Worm (Caenorhabditis elegans) whole organism, midembryonic: ENCODE results near the gene fbxc-22.
"Not testable (repeated sequence)": the region's sequence is repeated elsewhere in the genome, so short reads cannot be mapped to it uniquely, and the experiment has no call there.

Source experiments
- T22C8.4 ChIP-seq: fragments of 200-800 bp; sonication (Bioruptor generic); IDR thresholded peaks from 2 replicates; pipeline ENCODE4 v1.3.6; 2022; ENCODE audit warnings: missing genetic modification characterization, missing compliant biosample characterization
- cog-1 ChIP-seq: sonication (generic microtip); optimal IDR thresholded peaks from 2 replicates; lab custom pipeline; 2016; ENCODE audit warnings: missing genetic modification characterization, missing compliant biosample characterization
- flt-1 ChIP-seq: fragments of 200-800 bp; sonication (Bioruptor generic); IDR thresholded peaks from 2 replicates; pipeline ENCODE4 v1.3.6; 2022; ENCODE audit warnings: missing genetic modification characterization, missing compliant biosample characterization
- klf-2 ChIP-seq: fragments of 200-800 bp; sonication (Bioruptor generic); conservative IDR thresholded peaks from 2 replicates; pipeline ENCODE4 v1.3.6; 2022; ENCODE audit warnings: missing genetic modification reagents, missing genetic modification characterization, missing compliant biosample characterization
- med-1 ChIP-seq: sonication (generic microtip); optimal IDR thresholded peaks from 2 replicates; lab custom pipeline; 2017; ENCODE audit warnings: missing genetic modification characterization, mild to moderate bottlenecking, missing compliant biosample characterization, antibody characterized with exemption, missing genetic modification reagents; ENCODE audit not compliant: insufficient read depth
- ref-1 ChIP-seq: fragments of 200-800 bp; sonication (Bioruptor generic); conservative IDR thresholded peaks from 2 replicates; pipeline ENCODE4 v1.3.6; 2022; ENCODE audit warnings: missing genetic modification reagents, missing genetic modification characterization, missing compliant biosample characterization
- tab-1 ChIP-seq: fragments of 200-800 bp; sonication (Bioruptor generic); IDR thresholded peaks from 2 replicates; pipeline ENCODE4 v1.3.6; 2022; ENCODE audit warnings: missing genetic modification characterization, missing compliant biosample characterization
- ztf-23 ChIP-seq: fragments of 200-800 bp; sonication (Bioruptor generic); IDR thresholded peaks from 2 replicates; pipeline ENCODE4 v1.3.6; 2022; ENCODE audit warnings: missing genetic modification reagents, missing genetic modification characterization, missing compliant biosample characterization
- ztf-29 ChIP-seq: fragments of 200-800 bp; sonication (Bioruptor generic); IDR thresholded peaks from 2 replicates; pipeline ENCODE4 v1.3.6; 2022; ENCODE audit warnings: missing genetic modification reagents, missing genetic modification characterization, missing compliant biosample characterization

The fbxc-22 gene

DNA sequence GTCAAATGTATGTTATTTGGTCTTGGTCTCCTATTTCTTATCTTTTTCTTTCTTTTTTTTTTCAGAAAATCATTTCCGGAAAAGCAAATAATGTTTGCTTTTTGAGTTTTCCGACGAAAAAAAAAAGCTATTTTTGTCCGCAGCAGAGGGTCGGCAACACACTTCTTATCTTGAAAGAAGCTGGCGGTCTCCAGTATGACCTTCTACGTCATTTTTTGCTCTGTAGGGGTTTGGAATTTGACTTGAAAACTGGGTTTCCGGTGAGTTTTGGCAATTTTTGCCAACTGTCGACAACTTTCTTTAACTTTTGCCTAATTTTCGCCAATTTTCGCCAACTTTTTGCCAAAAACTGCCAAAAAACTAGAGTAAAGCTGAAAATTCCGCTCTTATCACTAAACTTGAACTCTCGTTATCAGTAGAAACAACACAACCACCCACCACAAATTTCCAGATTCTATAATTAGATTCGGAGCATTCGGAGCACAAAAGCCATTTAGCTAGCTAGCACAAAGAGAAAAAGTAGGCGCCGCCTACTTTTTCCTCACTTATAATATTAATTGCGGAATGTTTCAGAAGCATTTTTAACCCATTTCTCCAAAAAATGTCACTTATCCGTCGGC lies 20.5 kb downstream of the fbxc-22 start, which contains the start of gene nhx-6:
nhx-6 (plus strand) TSS at position 570 of the 620 bp plus-strand sequence.
- TF ChIP-seq ztf-23 (no peak), med-1 (no peak), T22C8.4 (GFP tag; lab: Robert Waterston, UW) (no peak), flt-1 (GFP tag; lab: Robert Waterston, UW) (no peak)

DNA sequence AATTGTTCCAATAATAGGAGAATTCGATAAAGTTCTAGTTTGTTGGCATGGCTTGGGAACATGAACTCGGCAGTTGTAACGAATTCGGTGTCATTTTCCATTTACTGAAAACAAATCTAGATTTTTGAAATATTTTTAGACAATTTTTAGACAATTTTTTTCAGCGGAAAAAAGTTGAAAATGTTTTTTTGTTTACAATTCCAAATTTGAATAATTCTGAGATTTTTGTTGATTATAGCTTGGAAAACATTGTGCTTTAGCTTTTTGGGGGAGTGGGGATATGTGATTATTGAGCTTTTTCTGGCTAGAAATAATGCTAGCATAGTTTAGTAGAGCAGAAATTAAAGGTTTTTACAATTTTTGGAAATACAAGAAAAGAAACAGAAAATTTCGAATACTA lies 22.0 kb downstream of the fbxc-22 start, which contains the start of gene srw-97:
srw-97 (minus strand) TSS at position 101 of the 400 bp plus-strand sequence.
- TF ChIP-seq ztf-23 (no peak), cog-1 (no peak), ztf-29 (GFP tag; lab: Robert Waterston, UW) (no peak), T22C8.4 (GFP tag; lab: Robert Waterston, UW) (no peak), tab-1 (GFP tag; lab: Robert Waterston, UW) (no peak), klf-2 (no peak), flt-1 (GFP tag; lab: Robert Waterston, UW) (no peak)

DNA sequence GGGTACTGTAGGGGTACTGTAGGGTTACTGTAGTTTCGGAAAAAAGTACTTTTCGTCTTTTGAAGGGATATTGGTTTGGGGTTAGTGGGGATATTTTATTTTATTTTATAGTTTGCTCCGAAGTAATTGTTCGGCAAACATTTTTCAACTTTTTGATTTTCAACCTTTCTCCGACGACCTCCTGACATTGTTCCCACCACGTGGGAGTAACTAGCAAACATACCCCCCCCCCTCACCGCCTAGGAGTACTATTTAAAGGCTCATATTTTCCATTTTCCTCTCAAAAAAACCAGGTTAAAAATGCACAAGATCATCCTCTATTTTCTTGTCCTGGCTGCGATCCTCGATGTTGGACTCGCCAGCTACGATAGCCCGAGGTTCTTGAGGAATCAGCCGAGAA lies 24.9 kb downstream of the fbxc-22 start, which contains the start of gene srlf-29:
srlf-29 (plus strand) TSS at position 301 of the 400 bp plus-strand sequence.
- TF ChIP-seq cog-1, result no peak
- TF ChIP-seq T22C8.4 (GFP tag; lab: Robert Waterston, UW), result no peak
- no peak for TF ChIP-seq tab-1 (GFP tag; lab: Robert Waterston, UW)
- TF ChIP-seq med-1, result no peak
- TF ChIP-seq flt-1 (GFP tag; lab: Robert Waterston, UW), result no peak
- TF ChIP-seq ztf-23, result no peak

- TF ChIP-seq ztf-29 (GFP tag; lab: Robert Waterston, UW) (no peak), ref-1 (GFP tag; lab: Robert Waterston, UW) (0 out of 2 replicates have a peak, but pooled peaks have one; percentile 17)
These were observed 27.4 kb downstream of the fbxc-22 start, which contains the start of gene duxl-1 for ce11 chrII:1663516-1663915. Gene duxl-1 (plus strand): TSS chrII:1663699.

DNA sequence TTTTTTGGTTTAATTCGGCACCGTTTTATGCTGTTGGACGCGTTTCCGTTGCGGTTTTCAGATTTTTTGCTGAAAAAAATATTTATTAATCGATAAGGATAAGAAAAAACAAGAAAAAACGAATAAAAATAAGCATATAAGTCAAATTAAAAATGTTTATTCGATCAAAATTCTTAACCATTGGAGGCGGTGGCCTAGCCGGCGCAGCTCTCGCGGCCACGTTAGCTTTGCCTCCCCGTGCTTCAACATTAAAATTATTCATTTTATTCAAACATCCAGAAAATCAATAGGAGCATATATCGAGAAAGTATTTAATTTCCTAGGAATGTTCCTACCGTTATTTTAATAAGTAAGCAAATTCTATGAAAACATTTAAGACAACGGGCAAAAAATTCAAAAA lies 28.0 kb downstream of the fbxc-22 start, which contains the start of gene ZC204.14:
ZC204.14 (minus strand) TSS at position 69 of the 400 bp plus-strand sequence.
- TF ChIP-seq tab-1 (GFP tag; lab: Robert Waterston, UW) (no peak), ref-1 (GFP tag; lab: Robert Waterston, UW) (no peak), klf-2 (no peak), ztf-23 (no peak), flt-1 (GFP tag; lab: Robert Waterston, UW) (no peak), T22C8.4 (GFP tag; lab: Robert Waterston, UW) (no peak), med-1 (no peak), ztf-29 (GFP tag; lab: Robert Waterston, UW) (no peak), cog-1 (no peak)

ce11 chrII:1660888-1661287 lies 30.0 kb downstream of the fbxc-22 start, which contains the start of gene ZC204.13:
Gene ZC204.13 (minus strand): TSS chrII:1660988.
- TF ChIP-seq klf-2; cog-1; ref-1 (GFP tag; lab: Robert Waterston, UW): not testable (repeated sequence)

DNA sequence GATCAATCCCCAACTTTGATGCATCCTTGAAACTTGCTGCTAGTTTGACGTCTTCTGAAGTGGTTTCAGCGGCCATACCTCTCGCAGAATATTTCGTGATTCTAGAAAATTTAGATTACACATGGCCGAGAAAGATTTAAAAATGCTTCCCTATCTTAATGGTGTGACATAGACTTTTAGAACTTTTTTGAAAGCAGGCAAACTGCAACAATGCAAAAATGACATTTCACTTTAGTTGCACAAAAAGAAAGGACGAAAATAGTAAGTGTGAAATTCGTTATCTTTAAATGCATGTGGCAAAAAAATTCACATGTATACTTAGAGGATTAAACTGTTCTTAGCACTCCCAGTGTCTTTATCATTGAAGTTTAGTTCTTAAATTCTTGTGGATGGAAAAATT lies 33.7 kb downstream of the fbxc-22 start, which contains the start of gene ZC204.12:
ZC204.12 (minus strand) TSS at position 101 of the 400 bp plus-strand sequence.
- TF ChIP-seq cog-1 (no peak), ztf-23 (no peak), klf-2 (no peak), med-1 (no peak), ztf-29 (GFP tag; lab: Robert Waterston, UW) (no peak), flt-1 (GFP tag; lab: Robert Waterston, UW) (no peak), T22C8.4 (GFP tag; lab: Robert Waterston, UW) (no peak), ref-1 (GFP tag; lab: Robert Waterston, UW) (no peak), tab-1 (GFP tag; lab: Robert Waterston, UW) (no peak)

DNA sequence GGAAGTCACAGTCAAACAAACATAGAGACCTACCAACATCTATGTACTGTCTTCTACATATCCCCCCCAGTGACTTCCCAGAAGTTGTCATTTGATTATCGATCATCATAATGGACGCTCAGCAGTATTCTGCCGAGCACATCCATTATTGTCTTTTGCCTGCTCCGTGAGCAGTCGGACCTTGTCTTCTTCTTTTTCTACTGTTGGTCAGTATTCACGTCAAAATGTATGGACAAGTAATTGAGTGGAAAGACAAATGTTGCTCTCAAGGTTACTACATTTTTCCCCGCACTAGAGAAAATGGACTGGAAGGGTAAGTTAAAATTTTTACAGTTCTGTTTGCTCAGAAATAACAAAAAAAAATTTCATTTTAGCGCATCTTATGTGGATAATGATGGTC lies 36.0 kb downstream of the fbxc-22 start, which contains the start of gene btb-12:
btb-12 (plus strand) TSS at position 301 of the 400 bp plus-strand sequence.
- TF ChIP-seq cog-1, result no peak
- TF ChIP-seq T22C8.4 (GFP tag; lab: Robert Waterston, UW), result no peak
- no peak for TF ChIP-seq tab-1 (GFP tag; lab: Robert Waterston, UW)
- no peak for TF ChIP-seq ztf-23
- TF ChIP-seq klf-2, result no peak
- TF ChIP-seq flt-1 (GFP tag; lab: Robert Waterston, UW), result no peak

DNA sequence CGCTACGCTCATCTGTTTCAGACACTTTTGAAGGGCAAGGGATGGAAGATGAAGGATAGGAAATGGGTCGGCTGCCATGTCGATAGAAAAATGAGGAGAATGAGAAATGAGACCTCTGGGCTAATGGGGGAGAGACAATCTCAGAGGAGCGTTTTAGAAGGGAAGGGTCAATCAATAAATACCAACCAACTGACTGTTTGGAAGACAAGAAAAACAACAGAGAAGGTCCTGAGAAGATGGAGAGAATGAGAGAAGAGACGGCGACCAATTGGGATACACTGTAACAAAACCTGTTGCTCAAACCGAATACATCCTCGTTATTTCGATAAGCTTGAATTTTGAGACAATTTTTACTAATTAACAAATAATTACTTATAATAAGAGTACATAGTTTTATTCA lies 37.5 kb downstream of the fbxc-22 start, which contains the start of gene fbxb-15:
fbxb-15 (minus strand) TSS at position 101 of the 400 bp plus-strand sequence.
- TF ChIP-seq ztf-23 (no peak), ztf-29 (GFP tag; lab: Robert Waterston, UW) (no peak), cog-1 (no peak), med-1 (no peak), T22C8.4 (GFP tag; lab: Robert Waterston, UW) (no peak), ref-1 (GFP tag; lab: Robert Waterston, UW) (no peak), tab-1 (GFP tag; lab: Robert Waterston, UW) (no peak), klf-2 (no peak)

ce11 chrII:1651804-1652203 lies 39.1 kb downstream of the fbxc-22 start, which contains the start of gene fbxb-16:
Gene fbxb-16 (minus strand): TSS chrII:1651904.
- TF ChIP-seq klf-2 (no peak), cog-1 (no peak), tab-1 (GFP tag; lab: Robert Waterston, UW) (no peak), flt-1 (GFP tag; lab: Robert Waterston, UW) (no peak), med-1 (no peak), ztf-29 (GFP tag; lab: Robert Waterston, UW) (no peak), ref-1 (GFP tag; lab: Robert Waterston, UW) (no peak), ztf-23 (no peak), T22C8.4 (GFP tag; lab: Robert Waterston, UW) (no peak)
